In genomic region chr2L:4133078-4133477, dm6 we compare ENCODE assay signal across 1 fruit fly cellular context.
A peak's percentile ranks its signal among the peaks of the same experiment; 100 is the strongest.
TF ChIP-seq lines count a peak whose summit lies in the region.

No protein-coding gene starts in this region.

TF ChIP-seq in whole organism, embryonic, 481 proteins besides CTCF, POLR2A, EP300 and RAD21 (continued from another document):
- TF ChIP-seq CG18476 (GFP tag; optimal IDR thresholded peaks at IDR 0.05; lab: Kevin White, UChicago) (no peak), CG2199 (GFP tag; IDR thresholded peaks at IDR 0.05; lab: Robert Waterston, UW) (0 out of 3 replicates have a peak, but pooled peaks have one; percentile 64), CG10147 (GFP tag; optimal IDR thresholded peaks at IDR 0.05; lab: Kevin White, UChicago) (no peak), NfI (GFP tag; optimal IDR thresholded peaks at IDR 0.05; lab: Kevin White, UChicago) (no peak), HLH4C (GFP tag; IDR thresholded peaks at IDR 0.05; lab: Robert Waterston, UW; ENCODE audit: partially characterized antibody) (no peak), CG13296 (GFP tag; optimal IDR thresholded peaks at IDR 0.05; lab: Kevin White, UChicago) (peak; percentile 36), hb (GFP tag; IDR thresholded peaks at IDR 0.05; lab: Robert Waterston, UW; ENCODE audit: partially characterized antibody) (no peak), CG6813 (GFP tag; optimal IDR thresholded peaks at IDR 0.05; lab: Kevin White, UChicago) (peak; percentile 44), CG10366 (GFP tag; IDR thresholded peaks at IDR 0.05; lab: Robert Waterston, UW) (peak; percentile 19; the same call in 1 of the 2 replicates), crc (GFP tag; optimal IDR thresholded peaks at IDR 0.05; lab: Kevin White, UChicago) (no peak), CG30403 (GFP tag; optimal IDR thresholded peaks at IDR 0.05; lab: Kevin White, UChicago) (peak; percentile 22), CG17359 (tag; optimal IDR thresholded peaks at IDR 0.05; lab: Kevin White, UChicago) (peak; percentile 67), Mes4 (GFP tag; optimal IDR thresholded peaks at IDR 0.05; lab: Kevin White, UChicago) (no peak), CG12769 (tag; optimal IDR thresholded peaks at IDR 0.05; lab: Kevin White, UChicago) (peak; percentile 18), dati (GFP tag; IDR thresholded peaks at IDR 0.05; lab: Robert Waterston, UW) (0 out of 2 replicates have a peak, but pooled peaks have one; percentile 39), CG10543 (GFP tag; optimal IDR thresholded peaks at IDR 0.05; lab: Kevin White, UChicago) (no peak), Sry-δ (GFP tag; optimal IDR thresholded peaks at IDR 0.05; lab: Kevin White, UChicago) (no peak), Lpt (GFP tag; optimal IDR thresholded peaks at IDR 0.05; lab: Kevin White, UChicago) (no peak), CG12104 (GFP tag; optimal IDR thresholded peaks at IDR 0.05; lab: Kevin White, UChicago) (no peak), CG2678 (tag; optimal IDR thresholded peaks at IDR 0.05; lab: Kevin White, UChicago) (peak; percentile 77), CG14441 (GFP tag; IDR thresholded peaks at IDR 0.05; lab: Robert Waterston, UW) (peak; percentile 43), CG1233 (GFP tag; optimal IDR thresholded peaks at IDR 0.05; lab: Kevin White, UChicago) (peak; percentile 50), fd3F (GFP tag; optimal IDR thresholded peaks at IDR 0.05; lab: Kevin White, UChicago) (no peak), H15 (GFP tag; IDR thresholded peaks at IDR 0.05; lab: Robert Waterston, UW) (peak; percentile 70; the same call in 1 of the 3 replicates), scrt (GFP tag; optimal IDR thresholded peaks at IDR 0.05; lab: Kevin White, UChicago) (peak; percentile 36), odd (GFP tag; optimal IDR thresholded peaks at IDR 0.05; lab: Kevin White, UChicago) (no peak), sob (GFP tag; IDR thresholded peaks at IDR 0.05; lab: Robert Waterston, UW) (no peak), Blimp-1 (GFP tag; optimal IDR thresholded peaks at IDR 0.05; lab: Kevin White, UChicago) (peak; percentile 76), dmrt99B (tag; optimal IDR thresholded peaks at IDR 0.05; lab: Kevin White, UChicago) (peak; percentile 70), kay (GFP tag; optimal IDR thresholded peaks at IDR 0.05; lab: Kevin White, UChicago) (no peak), CG11085 (GFP tag; IDR thresholded peaks at IDR 0.05; lab: Robert Waterston, UW) (0 out of 2 replicates have a peak, but pooled peaks have one; percentile 34), vfl (GFP tag; optimal IDR thresholded peaks at IDR 0.05; lab: Kevin White, UChicago) (no peak), Hr51 (GFP tag; optimal IDR thresholded peaks at IDR 0.05; lab: Kevin White, UChicago) (peak in 1 of 2 experiments; percentile 66), trem (tag; optimal IDR thresholded peaks at IDR 0.05; lab: Kevin White, UChicago) (peak; percentile 33), pan (optimal IDR thresholded peaks at IDR 0.05; lab: Kevin White, UChicago) (no peak), pan (GFP tag; optimal IDR thresholded peaks at IDR 0.05 in 1 of 2, IDR thresholded peaks at IDR 0.05 in 1 of 2) (peak in 1 of 2 experiments; percentile 84), br (optimal IDR thresholded peaks at IDR 0.05; lab: Kevin White, UChicago) (no peak), bsh (GFP tag; optimal IDR thresholded peaks at IDR 0.05; lab: Kevin White, UChicago) (peak in 1 of 2 experiments; percentile 53), CG4617 (GFP tag; optimal IDR thresholded peaks at IDR 0.05; lab: Kevin White, UChicago; ENCODE audit: borderline replicate concordance) (no peak), CG1529 (GFP tag; optimal IDR thresholded peaks at IDR 0.05; lab: Kevin White, UChicago) (no peak), wdn (GFP tag; IDR thresholded peaks at IDR 0.05; lab: Robert Waterston, UW) (no peak), wor (GFP tag; IDR thresholded peaks at IDR 0.05; lab: Robert Waterston, UW) (0 out of 2 replicates have a peak, but pooled peaks have one; percentile 24), Fer3 (tag; optimal IDR thresholded peaks at IDR 0.05; lab: Kevin White, UChicago) (peak; percentile 4), seq (GFP tag; IDR thresholded peaks at IDR 0.05; lab: Robert Waterston, UW) (no peak), CG12071 (GFP tag; optimal IDR thresholded peaks at IDR 0.05; lab: Kevin White, UChicago) (peak; percentile 25), inv (GFP tag; IDR thresholded peaks at IDR 0.05; lab: Robert Waterston, UW; ENCODE audit: partially characterized antibody) (no peak), ttk (GFP tag; IDR thresholded peaks at IDR 0.05; lab: Robert Waterston, UW) (no peak), cwo (GFP tag; optimal IDR thresholded peaks at IDR 0.05; lab: Kevin White, UChicago) (peak; percentile 44), CG32767 (GFP tag; IDR thresholded peaks at IDR 0.05; lab: Robert Waterston, UW) (no peak), Aef1 (GFP tag; IDR thresholded peaks at IDR 0.05; lab: Robert Waterston, UW) (0 out of 3 replicates have a peak, but pooled peaks have one; percentile 24), Sox100B (GFP tag; optimal IDR thresholded peaks at IDR 0.05; lab: Kevin White, UChicago) (peak; percentile 13), CG13624 (GFP tag; optimal IDR thresholded peaks at IDR 0.05; lab: Kevin White, UChicago) (no peak), CG12942 (GFP tag; optimal IDR thresholded peaks at IDR 0.05; lab: Kevin White, UChicago) (no peak), az2 (GFP tag; optimal IDR thresholded peaks at IDR 0.05; lab: Kevin White, UChicago) (peak; percentile 5), MESR4 (GFP tag; optimal IDR thresholded peaks at IDR 0.05; lab: Kevin White, UChicago) (no peak), caup (GFP tag; optimal IDR thresholded peaks at IDR 0.05; lab: Kevin White, UChicago; ENCODE audit: severe bottlenecking) (peak; percentile 18), vvl (GFP tag; IDR thresholded peaks at IDR 0.05; lab: Robert Waterston, UW) (peak; percentile 49; the same call in 1 of the 2 replicates), sisA (GFP tag; IDR thresholded peaks at IDR 0.05; lab: Robert Waterston, UW) (peak; percentile 40; the same call in 1 of the 2 replicates), CG6254 (GFP tag; optimal IDR thresholded peaks at IDR 0.05; lab: Kevin White, UChicago) (peak; percentile 41), da (GFP tag; optimal IDR thresholded peaks at IDR 0.05; lab: Kevin White, UChicago) (no peak), CG17361 (GFP tag; IDR thresholded peaks at IDR 0.05; lab: Robert Waterston, UW) (peak; percentile 77), CG12659 (GFP tag; optimal IDR thresholded peaks at IDR 0.05; lab: Kevin White, UChicago) (no peak), Xbp1 (GFP tag; optimal IDR thresholded peaks at IDR 0.05; lab: Kevin White, UChicago) (peak; percentile 3), CG11696 (GFP tag; IDR thresholded peaks at IDR 0.05; lab: Robert Waterston, UW) (peak; percentile 63; the same call in 1 of the 2 replicates), fd102C (GFP tag; optimal IDR thresholded peaks at IDR 0.05; lab: Kevin White, UChicago) (no peak), dm (GFP tag; optimal IDR thresholded peaks at IDR 0.05; lab: Kevin White, UChicago) (no peak), pnt (GFP tag; optimal IDR thresholded peaks at IDR 0.05; lab: Kevin White, UChicago) (no peak), CG3407 (GFP tag; optimal IDR thresholded peaks at IDR 0.05; lab: Kevin White, UChicago) (no peak), Xrp1 (GFP tag; IDR thresholded peaks at IDR 0.05; lab: Robert Waterston, UW) (peak; percentile 89), CG11695 (GFP tag; IDR thresholded peaks at IDR 0.05; lab: Robert Waterston, UW) (peak; percentile 62; the same call in 1 of the 3 replicates), jing (GFP tag; optimal IDR thresholded peaks at IDR 0.05; lab: Kevin White, UChicago) (peak; percentile 16), YL-1 (GFP tag; optimal IDR thresholded peaks at IDR 0.05; lab: Kevin White, UChicago) (no peak), E2f2 (GFP tag; IDR thresholded peaks at IDR 0.05; lab: Robert Waterston, UW) (no peak), lov (optimal IDR thresholded peaks at IDR 0.05; lab: Kevin White, UChicago) (no peak), lov (GFP tag; IDR thresholded peaks at IDR 0.05; lab: Robert Waterston, UW) (peak; percentile 81), MTF-1 (GFP tag; optimal IDR thresholded peaks at IDR 0.05; lab: Kevin White, UChicago; ENCODE audit: borderline replicate concordance) (peak; percentile 59), CG9609 (GFP tag; optimal IDR thresholded peaks at IDR 0.05; lab: Kevin White, UChicago) (no peak), Camta (GFP tag; optimal IDR thresholded peaks at IDR 0.05; lab: Kevin White, UChicago) (no peak), run (tag; optimal IDR thresholded peaks at IDR 0.05; lab: Kevin White, UChicago) (no peak), sim (GFP tag; IDR thresholded peaks at IDR 0.05; lab: Robert Waterston, UW) (no peak), CG18619 (GFP tag; optimal IDR thresholded peaks at IDR 0.05; lab: Kevin White, UChicago) (no peak), HLH54F (GFP tag; optimal IDR thresholded peaks at IDR 0.05; lab: Kevin White, UChicago) (no peak), CG13287 (GFP tag; IDR thresholded peaks at IDR 0.05; lab: Robert Waterston, UW; ENCODE audit: partially characterized antibody) (no peak), CG17802 (tag; optimal IDR thresholded peaks at IDR 0.05; lab: Kevin White, UChicago) (peak; percentile 22), Rfx (GFP tag; IDR thresholded peaks at IDR 0.05; lab: Robert Waterston, UW) (0 out of 2 replicates have a peak, but pooled peaks have one; percentile 9), otp (GFP tag; IDR thresholded peaks at IDR 0.05; lab: Robert Waterston, UW) (no peak), CG7839 (tag; optimal IDR thresholded peaks at IDR 0.05; lab: Kevin White, UChicago) (peak; percentile 35), crol (GFP tag; IDR thresholded peaks at IDR 0.05; lab: Robert Waterston, UW) (no peak), stc (GFP tag; IDR thresholded peaks at IDR 0.05; lab: Robert Waterston, UW) (peak; percentile 64; the same call in 1 of the 2 replicates), ci (GFP tag; IDR thresholded peaks at IDR 0.05; lab: Robert Waterston, UW) (0 out of 3 replicates have a peak, but pooled peaks have one; percentile 46), CG6791 (GFP tag; IDR thresholded peaks at IDR 0.05; lab: Robert Waterston, UW; ENCODE audit: partially characterized antibody) (no peak), Ada2b (GFP tag; IDR thresholded peaks at IDR 0.05; lab: Robert Waterston, UW) (peak; percentile 26; the same call in 1 of the 2 replicates), BEAF-32 (GFP tag; optimal IDR thresholded peaks at IDR 0.05; lab: Kevin White, UChicago) (no peak), nau (GFP tag; optimal IDR thresholded peaks at IDR 0.05; lab: Kevin White, UChicago) (peak; percentile 22), phol (tag; optimal IDR thresholded peaks at IDR 0.05; lab: Kevin White, UChicago) (peak; percentile 69), CG2116 (GFP tag; optimal IDR thresholded peaks at IDR 0.05; lab: Kevin White, UChicago) (no peak), vnd (GFP tag; IDR thresholded peaks at IDR 0.05; lab: Robert Waterston, UW; ENCODE audit: partially characterized antibody) (no peak), B-H1 (GFP tag; IDR thresholded peaks at IDR 0.05; lab: Robert Waterston, UW) (peak; percentile 68), org-1 (GFP tag; optimal IDR thresholded peaks at IDR 0.05; lab: Kevin White, UChicago) (no peak), CG4282 (GFP tag; optimal IDR thresholded peaks at IDR 0.05; lab: Kevin White, UChicago) (no peak), CG3847 (GFP tag; IDR thresholded peaks at IDR 0.05; lab: Robert Waterston, UW) (no peak), tx (GFP tag; optimal IDR thresholded peaks at IDR 0.05; lab: Kevin White, UChicago) (no peak), fd64A (GFP tag; optimal IDR thresholded peaks at IDR 0.05; lab: Kevin White, UChicago) (peak; percentile 43), her (GFP tag; optimal IDR thresholded peaks at IDR 0.05; lab: Kevin White, UChicago) (no peak), croc (GFP tag; conservative IDR thresholded peaks at IDR 0.05; lab: Robert Waterston, UW) (peak; percentile 56; the same call in 2 of the 3 replicates), CG14860 (GFP tag; IDR thresholded peaks at IDR 0.05; lab: Robert Waterston, UW; ENCODE audit: partially characterized antibody) (no peak), kah (GFP tag; optimal IDR thresholded peaks at IDR 0.05; lab: Kevin White, UChicago) (peak; percentile 65), Stat92E (GFP tag; optimal IDR thresholded peaks at IDR 0.05; lab: Kevin White, UChicago) (no peak), CG14014 (GFP tag; IDR thresholded peaks at IDR 0.05; lab: Robert Waterston, UW) (no peak), Nf-YA (GFP tag; IDR thresholded peaks at IDR 0.05; lab: Robert Waterston, UW) (no peak), ssp (GFP tag; IDR thresholded peaks at IDR 0.05; lab: Robert Waterston, UW) (no peak), CG15011 (GFP tag; optimal IDR thresholded peaks at IDR 0.05; lab: Kevin White, UChicago) (peak; percentile 21)
TF ChIP-seq in whole organism, embryonic: peak in this region for 150.
